Fruit fly (Drosophila melanogaster) whole organism, wandering third instar larva: ENCODE results near the gene sff.
A peak's percentile ranks its signal among the peaks of the same experiment; 100 is the strongest.

Source experiments
- GATAd ChIP-seq: sonication (Bioruptor generic); optimal IDR thresholded peaks from 2 replicates; lab custom pipeline; 2016; ENCODE audit warnings: missing biosample characterization, missing genetic modification characterization
- N ChIP-seq: fragments of >200 bp; optimal IDR thresholded peaks from 2 replicates; lab custom pipeline; 2018; ENCODE audit warnings: missing biosample characterization, missing external identifiers, missing genetic modification characterization
- h ChIP-seq: fragments of 200-800 bp; sonication (Bioruptor generic); optimal IDR thresholded peaks from 3 replicates; lab custom pipeline; 2016; ENCODE audit warnings: missing biosample characterization, mild to moderate bottlenecking, missing genetic modification characterization
- usp ChIP-seq: fragments of >200 bp; optimal IDR thresholded peaks from 2 replicates; lab custom pipeline; 2017; ENCODE audit warnings: missing biosample characterization, missing genetic modification characterization

dm6 chr3L:15940823-15941222 is 16.2 kb upstream of the sff start:
- TF ChIP-seq usp (no peak), h (GFP tag; lab: Kevin White, UChicago) (peak; percentile 92), N (GFP tag; lab: Kevin White, UChicago) (no peak), GATAd (GFP tag; lab: Kevin White, UChicago) (peak; percentile 43)
